Worm (Caenorhabditis elegans): ENCODE results near the gene C24D10.5.
A peak's percentile ranks its signal among the peaks of the same experiment; 100 is the strongest.

The C24D10.5 gene

DNA sequence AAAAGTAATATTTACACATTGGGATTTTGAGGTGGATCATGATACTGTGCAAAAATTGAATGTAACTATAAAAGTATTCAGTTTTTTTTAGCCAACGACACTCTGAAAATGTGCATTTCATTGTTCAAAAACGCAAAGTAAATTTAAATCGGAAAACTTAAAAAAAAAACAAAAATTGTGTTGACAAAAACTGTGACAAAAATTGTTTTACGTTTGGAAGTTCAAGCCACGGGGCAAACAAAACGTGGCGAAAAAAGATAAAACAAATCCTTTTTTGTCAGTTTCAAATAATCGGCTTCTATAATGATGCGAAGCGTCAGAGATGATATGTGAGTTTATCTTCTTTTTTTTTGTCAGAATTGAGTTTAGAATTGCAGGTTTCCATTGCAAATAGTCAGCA, 38.4 kb upstream of the C24D10.5 start, which contains the start of gene AC7.3:
TSS of gene AC7.3 (plus strand) at position 301 of the 400 bp plus-strand sequence.
- no peak for TF ChIP-seq tbx-11 (GFP tag; IDR thresholded peaks at IDR 0.05)
- no peak for TF ChIP-seq hnd-1 (tag; optimal IDR thresholded peaks at IDR 0.05)
- no peak for TF ChIP-seq sea-1 (GFP tag; conservative IDR thresholded peaks at IDR 0.05)
- TF ChIP-seq tbx-37 (GFP tag; conservative IDR thresholded peaks at IDR 0.05), result no peak
- no peak for TF ChIP-seq aly-1 (tag; optimal IDR thresholded peaks at IDR 0.05)
- TF ChIP-seq ceh-36 (tag; optimal IDR thresholded peaks at IDR 0.05), result no peak

DNA sequence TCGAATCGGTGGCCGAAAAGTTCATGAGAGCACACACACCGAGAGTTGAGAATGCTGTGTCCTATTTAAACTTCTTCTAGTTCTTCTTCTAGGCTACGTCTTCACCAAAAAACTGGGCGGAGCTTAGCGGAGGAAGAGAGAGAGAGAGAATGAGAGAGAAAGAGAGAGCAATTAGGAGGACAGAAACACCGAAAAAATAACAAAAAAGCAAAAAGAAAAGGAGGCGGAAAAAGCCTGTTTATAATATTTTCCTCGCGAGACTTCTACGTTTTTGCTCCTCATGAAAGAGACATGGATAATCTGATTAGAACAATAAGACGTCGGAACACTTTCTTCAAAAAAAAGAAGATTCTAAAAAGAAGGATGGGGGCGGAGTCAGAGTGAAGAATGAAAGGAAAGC, 27.9 kb upstream of the C24D10.5 start, which contains the start of gene tkr-3:
TSS of gene tkr-3 (minus strand) at position 101 of the 400 bp plus-strand sequence.
- no peak for TF ChIP-seq hnd-1 (tag; optimal IDR thresholded peaks at IDR 0.05)
- no peak for TF ChIP-seq F13C5.2 (tag; optimal IDR thresholded peaks at IDR 0.05)
- no peak for TF ChIP-seq tbx-37 (GFP tag; conservative IDR thresholded peaks at IDR 0.05)
- no peak for TF ChIP-seq B0310.2 (tag; optimal IDR thresholded peaks at IDR 0.05)
- no peak for TF ChIP-seq hmbx-1 (tag; optimal IDR thresholded peaks at IDR 0.05)
- no peak for TF ChIP-seq ceh-36 (tag; optimal IDR thresholded peaks at IDR 0.05)
- TF ChIP-seq aly-1 (tag; optimal IDR thresholded peaks at IDR 0.05), result no peak
- no peak for TF ChIP-seq hmg-4 (GFP tag; optimal IDR thresholded peaks at IDR 0.05)
- no peak for TF ChIP-seq sea-1 (GFP tag; conservative IDR thresholded peaks at IDR 0.05)
- no peak for TF ChIP-seq pes-1 (GFP tag; IDR thresholded peaks at IDR 0.05)
- TF ChIP-seq ets-7 (tag; optimal IDR thresholded peaks at IDR 0.05), result no peak
- no peak for TF ChIP-seq ama-1 (optimal IDR thresholded peaks at IDR 0.05)
- no peak for TF ChIP-seq flt-1 (GFP tag; IDR thresholded peaks at IDR 0.05)
- TF ChIP-seq tbx-11 (GFP tag; IDR thresholded peaks at IDR 0.05), result no peak
- TF ChIP-seq ceh-13 (GFP tag; optimal IDR thresholded peaks at IDR 0.05), result no peak
- no peak for TF ChIP-seq scrt-1 (GFP tag; IDR thresholded peaks at IDR 0.05)
- no peak for TF ChIP-seq tra-4 (tag; optimal IDR thresholded peaks at IDR 0.05)

DNA sequence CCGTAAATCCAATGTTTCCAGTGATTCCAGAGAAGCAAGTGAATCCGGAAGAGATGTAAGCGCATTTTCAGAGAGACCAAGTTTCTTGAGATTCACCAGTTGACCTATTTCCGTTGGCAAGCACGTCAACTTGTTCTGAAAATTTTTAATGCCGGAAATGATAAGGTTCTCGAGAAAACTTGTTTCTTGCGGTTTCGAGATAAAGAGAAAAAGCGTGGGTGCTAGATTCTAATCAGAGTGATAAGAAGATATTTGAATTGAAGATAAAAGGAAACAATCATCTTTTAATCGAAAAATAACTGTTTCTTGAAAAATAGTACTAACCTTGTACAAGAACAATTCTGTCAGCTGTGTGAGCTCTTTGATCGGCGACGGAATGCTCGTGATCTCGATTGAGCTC, 18.1 kb upstream of the C24D10.5 start:
- TF ChIP-seq ceh-13 (GFP tag; optimal IDR thresholded peaks at IDR 0.05), result no peak
- no peak for TF ChIP-seq sea-1 (GFP tag; conservative IDR thresholded peaks at IDR 0.05)
- no peak for TF ChIP-seq aly-1 (tag; optimal IDR thresholded peaks at IDR 0.05)
- no peak for TF ChIP-seq tbx-37 (GFP tag; conservative IDR thresholded peaks at IDR 0.05)
- TF ChIP-seq hmbx-1 (tag; optimal IDR thresholded peaks at IDR 0.05), result no peak
- TF ChIP-seq ets-7 (tag; optimal IDR thresholded peaks at IDR 0.05), result no peak
- TF ChIP-seq tra-4 (tag; optimal IDR thresholded peaks at IDR 0.05), result no peak
- TF ChIP-seq flt-1 (GFP tag; IDR thresholded peaks at IDR 0.05), result no peak
- no peak for TF ChIP-seq ceh-36 (tag; optimal IDR thresholded peaks at IDR 0.05)
- TF ChIP-seq F13C5.2 (tag; optimal IDR thresholded peaks at IDR 0.05), result no peak
- TF ChIP-seq pes-1 (GFP tag; IDR thresholded peaks at IDR 0.05), result no peak
- TF ChIP-seq B0310.2 (tag; optimal IDR thresholded peaks at IDR 0.05), result no peak
- no peak for TF ChIP-seq ama-1 (optimal IDR thresholded peaks at IDR 0.05)
- TF ChIP-seq tbx-11 (GFP tag; IDR thresholded peaks at IDR 0.05), result no peak

DNA sequence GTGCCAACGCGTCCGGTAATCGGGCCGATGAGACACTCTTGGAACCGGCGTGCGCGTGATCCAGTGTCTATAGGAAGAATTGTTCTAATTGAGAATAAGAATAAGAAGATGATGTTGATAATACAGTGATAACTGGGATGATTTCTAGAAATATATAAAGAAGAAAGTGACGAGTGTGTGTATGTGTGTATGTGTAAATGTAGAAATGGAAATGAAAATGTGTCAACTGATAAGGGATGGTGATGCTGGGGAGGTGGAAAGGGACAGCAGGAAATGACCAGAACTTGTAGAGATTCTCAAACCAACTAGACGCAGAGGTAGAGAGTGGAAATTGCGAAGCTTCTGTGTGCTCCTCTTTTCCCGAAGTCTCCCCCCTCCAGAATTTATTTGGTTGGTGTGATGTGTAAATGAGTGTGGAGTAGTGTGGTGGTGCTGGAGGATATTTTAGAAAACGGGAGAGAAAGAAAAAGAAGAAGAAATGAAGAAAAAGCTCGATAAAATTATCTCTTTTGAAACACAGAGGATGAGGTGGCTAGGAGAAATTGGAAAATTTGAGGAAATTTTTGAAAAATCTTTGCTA, 16.0 kb upstream of the C24D10.5 start:
- TF ChIP-seq B0310.2 (tag; optimal IDR thresholded peaks at IDR 0.05) (no peak), hmg-4 (GFP tag; optimal IDR thresholded peaks at IDR 0.05) (no peak), tbx-37 (GFP tag; conservative IDR thresholded peaks at IDR 0.05) (no peak), ceh-13 (GFP tag; optimal IDR thresholded peaks at IDR 0.05) (no peak), tra-4 (tag; optimal IDR thresholded peaks at IDR 0.05) (no peak), scrt-1 (GFP tag; IDR thresholded peaks at IDR 0.05) (no peak), ama-1 (optimal IDR thresholded peaks at IDR 0.05) (no peak), aly-1 (tag; optimal IDR thresholded peaks at IDR 0.05) (no peak), ets-7 (tag; optimal IDR thresholded peaks at IDR 0.05) (no peak), hmbx-1 (tag; optimal IDR thresholded peaks at IDR 0.05) (no peak), ceh-36 (tag; optimal IDR thresholded peaks at IDR 0.05) (no peak), tbx-11 (GFP tag; IDR thresholded peaks at IDR 0.05) (no peak), flt-1 (GFP tag; IDR thresholded peaks at IDR 0.05) (no peak), sea-1 (GFP tag; conservative IDR thresholded peaks at IDR 0.05) (no peak), hnd-1 (tag; optimal IDR thresholded peaks at IDR 0.05) (no peak)

DNA sequence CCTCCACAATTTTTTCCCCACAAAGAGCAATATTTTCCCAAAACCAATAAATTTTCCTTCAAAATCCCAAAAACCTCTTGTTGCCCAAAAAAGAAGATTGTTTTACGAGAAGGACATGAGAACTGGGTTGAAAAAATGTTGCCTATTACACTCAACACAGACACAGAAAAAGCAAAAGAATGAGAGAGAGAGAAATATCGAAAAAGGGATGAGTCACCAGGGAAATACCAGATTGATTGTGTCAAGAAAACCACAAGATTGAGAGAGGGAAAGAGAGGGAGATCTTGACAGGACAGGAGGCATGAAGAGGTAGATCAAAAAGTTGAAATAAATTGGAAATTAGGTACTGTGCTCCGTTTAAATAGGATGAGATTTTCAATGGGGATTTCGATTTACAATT, 15.1 kb upstream of the C24D10.5 start:
- TF ChIP-seq hmg-4 (GFP tag; optimal IDR thresholded peaks at IDR 0.05) (no peak), tbx-11 (GFP tag; IDR thresholded peaks at IDR 0.05) (no peak)

DNA sequence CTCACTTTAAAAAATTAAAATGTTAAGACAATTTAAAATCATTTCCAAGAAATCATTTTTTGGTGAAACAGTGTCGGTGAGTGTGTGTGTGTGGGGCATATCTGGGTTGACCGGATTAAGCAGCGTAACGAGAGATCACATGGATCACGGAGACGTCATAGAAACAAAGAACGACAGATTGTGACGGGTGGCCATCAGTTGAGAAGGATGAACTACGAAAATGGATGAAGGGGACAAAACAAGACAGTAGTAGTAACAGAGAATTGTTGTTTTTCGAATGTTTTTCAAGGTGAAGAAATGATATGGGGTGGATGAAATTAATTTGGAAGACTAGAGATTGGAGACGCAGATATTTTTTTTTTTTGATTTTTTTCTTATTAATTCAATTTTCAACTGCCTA, 13.4 kb upstream of the C24D10.5 start:
- TF ChIP-seq ceh-36 (tag; optimal IDR thresholded peaks at IDR 0.05), result peak; percentile 25
- no peak for TF ChIP-seq F13C5.2 (tag; optimal IDR thresholded peaks at IDR 0.05)

DNA sequence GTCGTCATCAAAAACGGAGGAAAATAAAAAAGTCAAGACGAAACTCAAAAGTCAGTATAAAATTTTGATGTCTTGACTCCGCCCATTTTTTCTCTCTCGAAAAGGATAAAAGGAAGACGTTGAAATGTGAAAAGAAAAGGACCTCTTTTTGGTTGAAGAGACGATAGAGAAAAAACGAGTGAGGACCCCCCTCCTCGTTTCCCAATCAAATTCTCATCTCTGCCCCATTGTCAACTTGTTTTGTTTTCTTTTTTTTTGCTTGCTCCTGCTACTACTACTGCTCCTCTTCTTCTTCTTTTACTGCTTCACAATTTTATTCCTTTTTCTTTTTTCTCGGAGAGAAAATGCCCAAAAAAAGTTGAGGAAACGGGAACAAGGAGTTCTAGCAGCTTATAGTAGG, 12.1 kb upstream of the C24D10.5 start:
- no peak for TF ChIP-seq F13C5.2 (tag; optimal IDR thresholded peaks at IDR 0.05)
- TF ChIP-seq flt-1 (GFP tag; IDR thresholded peaks at IDR 0.05), result no peak
- no peak for TF ChIP-seq scrt-1 (GFP tag; IDR thresholded peaks at IDR 0.05)
- TF ChIP-seq hmbx-1 (tag; optimal IDR thresholded peaks at IDR 0.05), result no peak
- TF ChIP-seq ama-1 (optimal IDR thresholded peaks at IDR 0.05), result no peak
- TF ChIP-seq sea-1 (GFP tag; conservative IDR thresholded peaks at IDR 0.05), result no peak
- TF ChIP-seq hmg-4 (GFP tag; optimal IDR thresholded peaks at IDR 0.05), result no peak
- TF ChIP-seq B0310.2 (tag; optimal IDR thresholded peaks at IDR 0.05), result no peak
- TF ChIP-seq tbx-37 (GFP tag; conservative IDR thresholded peaks at IDR 0.05), result no peak
- TF ChIP-seq ets-7 (tag; optimal IDR thresholded peaks at IDR 0.05), result no peak
- no peak for TF ChIP-seq tra-4 (tag; optimal IDR thresholded peaks at IDR 0.05)
- TF ChIP-seq aly-1 (tag; optimal IDR thresholded peaks at IDR 0.05), result no peak
- TF ChIP-seq ceh-13 (GFP tag; optimal IDR thresholded peaks at IDR 0.05), result no peak

DNA sequence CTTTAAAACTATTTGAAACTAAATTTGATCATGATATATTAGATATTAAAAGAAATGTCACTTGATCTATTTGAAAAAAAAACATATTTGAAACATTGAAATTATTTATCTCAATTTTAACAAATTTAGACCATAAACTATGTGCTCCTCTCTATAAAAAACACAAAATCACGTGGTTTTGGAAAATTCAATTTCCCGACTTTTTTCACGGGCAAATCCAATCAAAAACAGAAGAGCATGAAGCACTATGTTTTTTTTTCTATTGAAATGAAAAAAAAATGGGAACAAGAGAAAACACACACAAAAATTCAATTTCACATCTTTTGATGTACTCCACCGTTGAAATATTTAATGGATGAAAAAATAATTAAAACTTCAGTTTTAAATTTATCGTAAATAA, 10.7 kb upstream of the C24D10.5 start:
- TF ChIP-seq F13C5.2 (tag; optimal IDR thresholded peaks at IDR 0.05) (no peak), hmbx-1 (tag; optimal IDR thresholded peaks at IDR 0.05) (no peak), B0310.2 (tag; optimal IDR thresholded peaks at IDR 0.05) (no peak), tbx-37 (GFP tag; conservative IDR thresholded peaks at IDR 0.05) (no peak), tra-4 (tag; optimal IDR thresholded peaks at IDR 0.05) (no peak), hmg-4 (GFP tag; optimal IDR thresholded peaks at IDR 0.05) (no peak), ceh-36 (tag; optimal IDR thresholded peaks at IDR 0.05) (no peak), scrt-1 (GFP tag; IDR thresholded peaks at IDR 0.05) (no peak), flt-1 (GFP tag; IDR thresholded peaks at IDR 0.05) (no peak), tbx-11 (GFP tag; IDR thresholded peaks at IDR 0.05) (no peak), aly-1 (tag; optimal IDR thresholded peaks at IDR 0.05) (no peak), sea-1 (GFP tag; conservative IDR thresholded peaks at IDR 0.05) (no peak), ets-7 (tag; optimal IDR thresholded peaks at IDR 0.05) (no peak), ceh-13 (GFP tag; optimal IDR thresholded peaks at IDR 0.05) (no peak)

Measured in whole organism, early embryonic.